Worm (Caenorhabditis elegans) whole organism, L1 larva: Measurements from ENCODE around the gene scl-14.

Experiments
- ceh-82 ChIP-seq, 3 experiments: fragments of 150-350 bp in 1 of 3; sonication (generic microtip) in 2 of 3; optimal IDR thresholded peaks; 2 replicates each; lab custom pipeline; 2014 to 2017; ENCODE audit warnings: missing biosample characterization in 3 of 3, missing genetic modification characterization in 3 of 3
- egl-13 ChIP-seq: sonication (generic microtip); optimal IDR thresholded peaks from 2 replicates; lab custom pipeline; 2016; ENCODE audit warnings: missing genotype, missing genetic modification reagents, missing genetic modification characterization, missing compliant biosample characterization
- hlh-4 ChIP-seq: sonication (generic microtip); optimal IDR thresholded peaks from 2 replicates; lab custom pipeline; 2016; ENCODE audit warnings: mild to moderate bottlenecking, missing genetic modification characterization, missing compliant biosample characterization
- nhr-12 ChIP-seq: sonication (generic microtip); optimal IDR thresholded peaks from 2 replicates; lab custom pipeline; 2017; ENCODE audit warnings: missing biosample characterization, missing genetic modification characterization
- nhr-76 ChIP-seq: sonication (generic microtip); optimal IDR thresholded peaks from 2 replicates; lab custom pipeline; 2017; ENCODE audit warnings: missing biosample characterization, missing genetic modification characterization
- nhr-84 ChIP-seq: sonication (generic microtip); optimal IDR thresholded peaks from 2 replicates; lab custom pipeline; 2017; ENCODE audit warnings: missing biosample characterization, missing genetic modification characterization
- sox-4 ChIP-seq: sonication (generic microtip); optimal IDR thresholded peaks from 2 replicates; lab custom pipeline; 2016; ENCODE audit warnings: missing genetic modification characterization, missing compliant biosample characterization
- swsn-7 ChIP-seq: sonication (generic microtip); optimal IDR thresholded peaks from 2 replicates; lab custom pipeline; 2016; ENCODE audit warnings: missing genetic modification characterization, missing compliant biosample characterization
- zag-1 ChIP-seq: fragments of 150-350 bp; optimal IDR thresholded peaks from 2 replicates; lab custom pipeline; 2014; ENCODE audit warnings: missing biosample characterization, missing genetic modification characterization

Gene scl-14

ce11 chrIV:13214466-13214865 is 49.2 kb downstream of the scl-14 start, which contains the start of gene cho-1:
Gene cho-1 (minus strand): TSS chrIV:13214566.
- TF ChIP-seq nhr-84 (tag; lab: Kevin White, UChicago): no peak
- no peak for TF ChIP-seq sox-4
- TF ChIP-seq ceh-82 (tag; optimal IDR thresholded peaks at IDR 0.05; lab: Kevin White, UChicago): no peak
- no peak for TF ChIP-seq swsn-7
- no peak for TF ChIP-seq nhr-76
- no peak for TF ChIP-seq hlh-4
- no peak for TF ChIP-seq nhr-12 (tag; lab: Kevin White, UChicago)
- no peak for TF ChIP-seq egl-13
- TF ChIP-seq zag-1: no peak
